Fruit fly (Drosophila melanogaster): Measurements from ENCODE around the gene CG31751.

The CG31751 gene

DNA sequence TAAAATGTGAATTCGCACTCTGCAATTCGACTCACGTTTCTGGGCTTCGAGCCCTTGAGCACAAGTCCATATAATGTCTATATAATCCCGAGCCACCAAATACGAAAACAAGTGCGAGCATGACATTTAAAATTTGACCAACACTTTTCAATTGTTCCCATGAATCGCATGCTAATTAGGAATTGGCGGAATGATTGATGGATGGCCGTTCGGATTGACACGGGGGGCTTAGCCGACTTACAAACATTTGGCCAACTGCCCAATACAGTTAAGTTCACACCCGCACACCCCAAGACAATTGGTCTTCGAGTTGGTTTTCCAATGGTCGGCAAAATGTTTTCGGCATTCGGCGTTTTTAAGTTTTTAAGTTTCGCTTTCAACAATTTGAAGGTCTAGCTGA, 35.9 kb upstream of the CG31751 start:
- peak; percentile 96 for TF ChIP-seq CG8281 (tag; optimal IDR thresholded peaks at IDR 0.05)
- no peak for TF ChIP-seq CG8944 (GFP tag; optimal IDR thresholded peaks at IDR 0.05)
- TF ChIP-seq Fer2 (tag; optimal IDR thresholded peaks at IDR 0.05) = no peak
- no peak for TF ChIP-seq cwo (GFP tag; optimal IDR thresholded peaks at IDR 0.05)
- TF ChIP-seq zf30C (GFP tag; optimal IDR thresholded peaks at IDR 0.05) = no peak
- TF ChIP-seq stwl (tag; optimal IDR thresholded peaks at IDR 0.05) = no peak
- peak; percentile 20 for TF ChIP-seq mirr (GFP tag; optimal IDR thresholded peaks at IDR 0.05)
- no peak for TF ChIP-seq CG6689 (GFP tag; IDR thresholded peaks at IDR 0.05)
- TF ChIP-seq CG33213 (GFP tag; optimal IDR thresholded peaks at IDR 0.05) = no peak
- no peak for TF ChIP-seq CG17912 (GFP tag; optimal IDR thresholded peaks at IDR 0.05)
- TF ChIP-seq odd (GFP tag; optimal IDR thresholded peaks at IDR 0.05) = no peak
- no peak for TF ChIP-seq CG10462 (GFP tag; optimal IDR thresholded peaks at IDR 0.05)
- 0 out of 2 replicates have a peak, but pooled peaks have one; percentile 34 for TF ChIP-seq vvl (GFP tag; IDR thresholded peaks at IDR 0.05)
- no peak for TF ChIP-seq CG6791 (GFP tag; IDR thresholded peaks at IDR 0.05; ENCODE audit: partially characterized antibody)

DNA sequence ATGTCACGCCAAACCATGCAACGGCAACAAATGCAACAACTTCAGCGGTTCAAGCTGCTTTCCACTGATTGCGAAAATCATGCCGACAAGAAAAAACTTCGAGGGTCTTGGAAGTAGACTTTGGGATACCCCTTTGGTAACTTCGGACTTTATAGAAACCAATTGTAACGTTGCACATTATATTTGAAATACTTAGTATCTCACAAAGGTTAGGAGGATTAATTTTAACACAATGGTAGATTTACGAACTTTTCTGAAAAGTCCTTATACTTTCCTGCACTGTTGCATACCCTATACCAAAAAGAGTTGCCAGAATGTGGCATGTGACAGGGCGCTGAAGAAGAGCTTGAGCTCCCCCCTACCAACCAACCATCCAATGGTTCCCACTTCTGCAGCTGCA, 31.6 kb upstream of the CG31751 start:
- TF ChIP-seq D (optimal IDR thresholded peaks at IDR 0.05) = no peak
- no peak for TF ChIP-seq D (GFP tag; optimal IDR thresholded peaks at IDR 0.05)
- peak; percentile 32 for TF ChIP-seq Med (GFP tag)
- TF ChIP-seq br (optimal IDR thresholded peaks at IDR 0.05) = no peak
- TF ChIP-seq lbe (GFP tag; optimal IDR thresholded peaks at IDR 0.05) = peak; percentile 2
- TF ChIP-seq sens (GFP tag) = peak; percentile 42
- TF ChIP-seq Drgx (GFP tag; IDR thresholded peaks at IDR 0.05) = peak; percentile 61

DNA sequence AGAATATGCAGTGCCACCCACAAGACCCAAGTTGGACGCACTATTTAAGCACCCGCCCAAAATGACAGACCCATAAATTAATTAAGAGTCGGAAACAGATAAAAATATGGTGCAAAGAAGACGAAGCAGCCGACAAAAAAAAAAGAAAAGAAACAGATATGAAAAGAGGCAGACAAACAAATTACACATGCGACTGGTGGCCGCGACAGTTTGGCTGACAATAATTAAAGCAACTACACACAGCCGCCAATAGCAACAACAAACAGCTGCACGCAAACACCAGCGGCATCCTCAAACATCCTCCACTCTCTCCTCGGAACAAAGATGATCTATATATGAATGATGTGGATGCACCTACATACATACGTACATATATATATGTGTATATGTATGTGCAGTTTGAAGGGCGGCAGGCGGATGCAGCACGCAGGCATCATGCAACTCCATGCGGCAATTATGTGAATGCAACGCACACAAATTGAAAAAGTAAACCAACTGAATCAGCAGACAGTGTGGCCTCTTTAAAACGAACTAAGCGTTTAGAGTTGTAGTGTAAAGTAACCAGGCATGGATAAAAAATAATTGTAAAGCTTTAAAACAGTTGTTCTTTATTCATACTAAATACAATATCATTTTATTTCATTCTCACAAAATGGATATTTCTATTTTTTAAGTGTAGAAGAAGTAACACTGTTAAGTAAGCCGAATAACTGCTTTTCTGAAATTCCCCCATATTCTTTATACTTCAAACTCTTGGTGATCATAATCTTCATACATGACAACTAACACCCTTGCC, 29.0 kb upstream of the CG31751 start:
- TF ChIP-seq CHES-1-like (GFP tag; optimal IDR thresholded peaks at IDR 0.05) = no peak
- peak; percentile 20 for TF ChIP-seq CG33557 (GFP tag; optimal IDR thresholded peaks at IDR 0.05)
- peak; percentile 7 for TF ChIP-seq Hmr (GFP tag; optimal IDR thresholded peaks at IDR 0.05)
- peak; percentile 10 for TF ChIP-seq Blimp-1 (GFP tag; optimal IDR thresholded peaks at IDR 0.05)
- no peak for TF ChIP-seq zf30C (GFP tag; optimal IDR thresholded peaks at IDR 0.05)
- TF ChIP-seq unpg (GFP tag; optimal IDR thresholded peaks at IDR 0.05) = peak; percentile 56
- no peak for TF ChIP-seq gt (GFP tag; IDR thresholded peaks at IDR 0.05)
- no peak for TF ChIP-seq CG12769 (tag; optimal IDR thresholded peaks at IDR 0.05)
- TF ChIP-seq otp (GFP tag; IDR thresholded peaks at IDR 0.05) = 0 out of 3 replicates have a peak, but pooled peaks have one; percentile 5
- peak; percentile 32 for TF ChIP-seq CG7556 (GFP tag; optimal IDR thresholded peaks at IDR 0.05)
- no peak for TF ChIP-seq E2f1 (GFP tag; IDR thresholded peaks at IDR 0.05)
- TF ChIP-seq ATbp (GFP tag; optimal IDR thresholded peaks at IDR 0.05) = peak; percentile 6
- TF ChIP-seq ab (GFP tag; optimal IDR thresholded peaks at IDR 0.05) = no peak
- peak; percentile 2 for TF ChIP-seq CG15269 (tag; optimal IDR thresholded peaks at IDR 0.05)
- peak; percentile 1 for TF ChIP-seq stwl (tag; optimal IDR thresholded peaks at IDR 0.05)
- peak; percentile 51 for TF ChIP-seq CG8924 (tag; optimal IDR thresholded peaks at IDR 0.05)
- TF ChIP-seq CG12391 (tag; optimal IDR thresholded peaks at IDR 0.05) = peak; percentile 57
- peak; percentile 36 for TF ChIP-seq Hsf (GFP tag; optimal IDR thresholded peaks at IDR 0.05)
- no peak for TF ChIP-seq Fer3 (tag; optimal IDR thresholded peaks at IDR 0.05)
- peak; percentile 19 for TF ChIP-seq CG2120 (GFP tag; optimal IDR thresholded peaks at IDR 0.05)
- no peak for TF ChIP-seq Awh (GFP tag; IDR thresholded peaks at IDR 0.05)
- TF ChIP-seq en (GFP tag; optimal IDR thresholded peaks at IDR 0.05) = peak; percentile 36
- TF ChIP-seq B-H1 (GFP tag; IDR thresholded peaks at IDR 0.05) = no peak
- no peak for TF ChIP-seq Nf-YA (GFP tag; IDR thresholded peaks at IDR 0.05)
- TF ChIP-seq Pdp1 (GFP tag; optimal IDR thresholded peaks at IDR 0.05) = peak; percentile 2 to 32
- peak; percentile 32 for TF ChIP-seq az2 (GFP tag; optimal IDR thresholded peaks at IDR 0.05)
- no peak for TF ChIP-seq Ets65A (GFP tag)
- peak; percentile 57 for TF ChIP-seq CG8388 (GFP tag; optimal IDR thresholded peaks at IDR 0.05)
- no peak for TF ChIP-seq Lpt (GFP tag; optimal IDR thresholded peaks at IDR 0.05)

All from whole organism, embryonic.